Worm (Caenorhabditis elegans) whole organism, L3 larva: ENCODE measurements around the gene glt-1.

ENCODE experiments used
- ZK546.5 ChIP-seq: sonication (generic microtip); optimal IDR thresholded peaks from 2 replicates; lab custom pipeline; 2017; ENCODE audit warnings: missing biosample characterization, missing genetic modification characterization
- nhr-77 ChIP-seq: fragments of 150-350 bp; optimal IDR thresholded peaks from 2 replicates; lab custom pipeline; 2014; ENCODE audit warnings: missing biosample characterization, missing genetic modification characterization
- unc-39 ChIP-seq: sonication (generic microtip); optimal IDR thresholded peaks from 4 replicates; lab custom pipeline; 2017; ENCODE audit warnings: missing biosample characterization, missing genetic modification characterization

ce11 chrX:3488074-3488688 is 7.6 kb upstream of the glt-1 start:
- TF ChIP-seq unc-39 (tag; lab: Kevin White, UChicago) = no peak
- TF ChIP-seq nhr-77 (tag; lab: Kevin White, UChicago) = no peak
- no peak for TF ChIP-seq ZK546.5
